Worm (Caenorhabditis elegans): ENCODE measurements around the gene btb-19.
A peak's percentile ranks its signal among the peaks of the same experiment; 100 is the strongest.

The btb-19 gene

DNA sequence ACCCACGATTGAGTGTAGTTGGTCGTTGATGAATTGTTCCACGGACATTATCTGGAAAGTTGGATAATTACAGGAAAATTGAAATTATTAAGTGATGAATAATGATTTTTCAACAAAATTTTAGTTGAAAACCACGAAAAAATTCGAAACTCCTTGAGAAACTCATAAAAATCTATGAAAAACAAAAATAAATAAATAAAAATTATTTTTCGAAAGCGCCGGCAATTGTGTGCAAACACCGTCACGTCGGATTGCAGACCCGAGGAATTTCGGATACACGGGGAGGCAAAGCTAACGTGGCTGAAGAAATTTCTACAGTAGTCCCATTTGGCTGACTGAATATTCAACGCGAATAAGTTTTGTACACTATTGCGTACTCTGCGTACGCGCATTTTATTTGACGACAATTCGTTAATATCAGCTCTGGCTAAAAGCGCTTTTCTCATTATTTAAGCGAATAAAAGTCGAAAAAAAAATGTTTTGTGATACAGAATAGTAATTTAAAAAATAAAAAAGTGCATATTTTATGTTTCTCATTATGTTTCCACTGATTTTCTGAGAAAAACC is 39.7 kb upstream of the btb-19 start, which contains the start of gene mog-4 (continued):
- peak; percentile 46 for TF ChIP-seq dpl-1 (GFP tag; optimal IDR thresholded peaks at IDR 0.05)
- peak; percentile 99 for TF ChIP-seq ekl-4 (GFP tag; IDR thresholded peaks at IDR 0.05)
- TF ChIP-seq Y56A3A.18 (GFP tag; IDR thresholded peaks at IDR 0.05): peak; percentile 99
- peak; percentile 25 for TF ChIP-seq F23B12.7 (tag; optimal IDR thresholded peaks at IDR 0.05; ENCODE audit: insufficient read depth)
- peak; percentile 64 for TF ChIP-seq nhr-90 (tag; optimal IDR thresholded peaks at IDR 0.05)
- peak; percentile 81 for TF ChIP-seq B0035.1 (tag; optimal IDR thresholded peaks at IDR 0.05)
- TF ChIP-seq ztf-26 (tag; optimal IDR thresholded peaks at IDR 0.05): peak; percentile 96
- TF ChIP-seq attf-5 (GFP tag; optimal IDR thresholded peaks at IDR 0.05): peak; percentile 99
- peak; percentile 99 for TF ChIP-seq aptf-2 (GFP tag; conservative IDR thresholded peaks at IDR 0.05)
- peak; percentile 31 for TF ChIP-seq snpc-4 (GFP tag; optimal IDR thresholded peaks at IDR 0.05)
- TF ChIP-seq snpc-4 (tag; optimal IDR thresholded peaks at IDR 0.05): peak; percentile 41 to 91 (median 72)
- TF ChIP-seq somi-1 (GFP tag; optimal IDR thresholded peaks at IDR 0.05): peak; percentile 96
- TF ChIP-seq C06A6.2 (GFP tag; conservative IDR thresholded peaks at IDR 0.05): peak; percentile 98
- peak; percentile 97 for TF ChIP-seq F33H1.4 (GFP tag; IDR thresholded peaks at IDR 0.05)
- peak; percentile 45 for TF ChIP-seq die-1 (tag; optimal IDR thresholded peaks at IDR 0.05)
- TF ChIP-seq egl-18 (GFP tag; IDR thresholded peaks at IDR 0.05): peak; percentile 97
- TF ChIP-seq bed-2 (GFP tag; IDR thresholded peaks at IDR 0.05): peak; percentile 100
- TF ChIP-seq athp-1 (tag; optimal IDR thresholded peaks at IDR 0.05): peak; percentile 97

- no peak for TF ChIP-seq rcor-1 (GFP tag; IDR thresholded peaks at IDR 0.05)
- no peak for TF ChIP-seq hlh-12 (tag; optimal IDR thresholded peaks at IDR 0.05)
- TF ChIP-seq snpc-3.4 (tag; optimal IDR thresholded peaks at IDR 0.05): no peak
- TF ChIP-seq madf-8 (GFP tag; conservative IDR thresholded peaks at IDR 0.05): no peak
- no peak for TF ChIP-seq ztf-26 (tag; optimal IDR thresholded peaks at IDR 0.05)
- TF ChIP-seq sdz-38 (tag; optimal IDR thresholded peaks at IDR 0.05): no peak
- TF ChIP-seq nhr-90 (tag; optimal IDR thresholded peaks at IDR 0.05): no peak
- no peak for TF ChIP-seq dpl-1 (GFP tag; optimal IDR thresholded peaks at IDR 0.05)
- TF ChIP-seq ama-1 (optimal IDR thresholded peaks at IDR 0.05): no peak
- TF ChIP-seq ama-1 (GFP tag; optimal IDR thresholded peaks at IDR 0.05): no peak
- TF ChIP-seq F57A8.1 (GFP tag; optimal IDR thresholded peaks at IDR 0.05): no peak
- TF ChIP-seq attf-3 (GFP tag; conservative IDR thresholded peaks at IDR 0.05): no peak
- no peak for TF ChIP-seq F55B11.4 (tag; optimal IDR thresholded peaks at IDR 0.05; ENCODE audit: borderline replicate concordance, insufficient read depth)
- TF ChIP-seq hlh-26 (GFP tag; conservative IDR thresholded peaks at IDR 0.05): no peak
- no peak for TF ChIP-seq zim-3 (tag; optimal IDR thresholded peaks at IDR 0.05)
- no peak for TF ChIP-seq repo-1 (tag; optimal IDR thresholded peaks at IDR 0.05)
- no peak for TF ChIP-seq lir-1 (GFP tag; conservative IDR thresholded peaks at IDR 0.05)
Measured at ce11 chrII:14555019-14555418, 33.1 kb upstream of the btb-19 start.

- TF ChIP-seq ceh-40 (GFP tag; IDR thresholded peaks at IDR 0.05) (no peak), ztf-3 (GFP tag; optimal IDR thresholded peaks at IDR 0.05) (no peak), snpc-1.3 (tag; optimal IDR thresholded peaks at IDR 0.05; ENCODE audit: insufficient read depth) (no peak), aptf-2 (GFP tag; conservative IDR thresholded peaks at IDR 0.05) (no peak), egrh-3 (GFP tag; IDR thresholded peaks at IDR 0.05) (no peak), T07F8.4 (tag; optimal IDR thresholded peaks at IDR 0.05) (no peak), F33H1.4 (GFP tag; IDR thresholded peaks at IDR 0.05) (no peak), mes-4 (tag; optimal IDR thresholded peaks at IDR 0.05) (no peak), snpc-4 (GFP tag; optimal IDR thresholded peaks at IDR 0.05) (no peak), snpc-4 (tag; optimal IDR thresholded peaks at IDR 0.05) (no peak)
Measured at ce11 chrII:14550613-14551012, 28.7 kb upstream of the btb-19 start, which contains the start of gene nlp-41. Gene nlp-41 (plus strand): TSS chrII:14550913.

All from whole organism, young adult.